Worm (Caenorhabditis elegans) whole organism, L2 larva: Measurements from ENCODE around the gene fbxa-24.

ENCODE experiments used
- C34F6.9 ChIP-seq: fragments of 150-350 bp; optimal IDR thresholded peaks from 2 replicates; lab custom pipeline; 2014; ENCODE audit warnings: missing biosample characterization, missing genetic modification characterization
- F13H6.1 ChIP-seq: sonication (generic microtip); optimal IDR thresholded peaks from 2 replicates; lab custom pipeline; 2016; ENCODE audit warnings: missing genetic modification characterization, missing compliant biosample characterization
- R02D3.7 ChIP-seq: fragments of 150-350 bp; optimal IDR thresholded peaks from 2 replicates; lab custom pipeline; 2014; ENCODE audit warnings: missing biosample characterization, missing genetic modification characterization
- Y55F3AM.14 ChIP-seq: fragments of 200-800 bp; sonication (Bioruptor generic); optimal IDR thresholded peaks from 2 replicates; lab custom pipeline; 2018; ENCODE audit warnings: mild to moderate bottlenecking, missing genetic modification characterization, missing compliant biosample characterization
- ZK546.5 ChIP-seq: sonication (generic microtip); optimal IDR thresholded peaks from 2 replicates; lab custom pipeline; 2017; ENCODE audit warnings: missing biosample characterization, missing genetic modification characterization
- alr-1 ChIP-seq: fragments of 150-350 bp; optimal IDR thresholded peaks from 2 replicates; lab custom pipeline; 2014; ENCODE audit warnings: missing biosample characterization, missing genetic modification characterization
- aly-2 ChIP-seq: fragments of 150-350 bp; optimal IDR thresholded peaks from 2 replicates; lab custom pipeline; 2014; ENCODE audit warnings: missing biosample characterization, missing genetic modification characterization
- ama-1 ChIP-seq: fragments of 150-350 bp; optimal IDR thresholded peaks from 2 replicates; lab custom pipeline; 2018; ENCODE audit warnings: inconsistent platforms
- blmp-1 ChIP-seq: sonication (generic microtip); optimal IDR thresholded peaks from 2 replicates; lab custom pipeline; 2017; ENCODE audit warnings: missing genetic modification characterization, mild to moderate bottlenecking, missing compliant biosample characterization, antibody characterized with exemption, moderate library complexity; ENCODE audit not compliant: insufficient read depth
- ceh-82 ChIP-seq: fragments of 150-350 bp; optimal IDR thresholded peaks from 2 replicates; lab custom pipeline; 2014; ENCODE audit warnings: missing biosample characterization, missing genetic modification characterization
- crh-2 ChIP-seq: sonication (generic microtip); optimal IDR thresholded peaks from 2 replicates; lab custom pipeline; 2017; ENCODE audit warnings: missing biosample characterization, missing genetic modification characterization
- dmd-4 ChIP-seq: sonication (generic microtip); optimal IDR thresholded peaks from 2 replicates; lab custom pipeline; 2017; ENCODE audit warnings: missing biosample characterization, missing genetic modification characterization
- egl-27 ChIP-seq: sonication (generic microtip); optimal IDR thresholded peaks from 3 replicates; lab custom pipeline; 2017; ENCODE audit warnings: missing biosample characterization, missing genetic modification reagents, missing genetic modification characterization
- elt-1 ChIP-seq: fragments of 150-350 bp; optimal IDR thresholded peaks from 2 replicates; lab custom pipeline; 2014; ENCODE audit warnings: missing biosample characterization, missing genetic modification characterization
- elt-3 ChIP-seq: sonication (generic microtip); optimal IDR thresholded peaks from 2 replicates; lab custom pipeline; 2017; ENCODE audit warnings: missing biosample characterization, missing genetic modification characterization
- fos-1 ChIP-seq: fragments of 150-350 bp; optimal IDR thresholded peaks from 2 replicates; lab custom pipeline; 2014; ENCODE audit warnings: missing biosample characterization, missing genetic modification characterization
- lin-13 ChIP-seq: fragments of 150-350 bp; optimal IDR thresholded peaks from 2 replicates; lab custom pipeline; 2014; ENCODE audit warnings: missing biosample characterization, missing genetic modification reagents, missing genetic modification characterization
- lin-39 ChIP-seq: fragments of 150-350 bp; optimal IDR thresholded peaks from 2 replicates; lab custom pipeline; 2014; ENCODE audit warnings: missing biosample characterization, missing genetic modification reagents, missing genetic modification characterization
- lsy-2 ChIP-seq, 2 experiments: fragments of 150-350 bp in 1 of 2; sonication (generic microtip) in 1 of 2; optimal IDR thresholded peaks; 2 replicates each; lab custom pipeline; 2014 to 2017; ENCODE audit warnings: missing biosample characterization in 2 of 2, missing genetic modification characterization in 2 of 2
- mab-5 ChIP-seq: fragments of 150-350 bp; optimal IDR thresholded peaks from 2 replicates; lab custom pipeline; 2014; ENCODE audit warnings: missing biosample characterization, missing genetic modification characterization
- mbf-1 ChIP-seq: sonication (generic microtip); optimal IDR thresholded peaks from 2 replicates; lab custom pipeline; 2017; ENCODE audit warnings: missing biosample characterization, missing genetic modification characterization
- mdl-1 ChIP-seq, 2 experiments: fragments of 150-350 bp in 1 of 2; sonication (generic microtip) in 1 of 2; optimal IDR thresholded peaks; 2 replicates each; lab custom pipeline; 2017; ENCODE audit warnings: missing biosample characterization in 2 of 2, missing genetic modification characterization in 2 of 2
- nhr-10 ChIP-seq: sonication (generic microtip); optimal IDR thresholded peaks from 2 replicates; lab custom pipeline; 2017; ENCODE audit warnings: missing biosample characterization, missing genetic modification characterization
- nhr-11 ChIP-seq: fragments of 150-350 bp; optimal IDR thresholded peaks from 2 replicates; lab custom pipeline; 2014; ENCODE audit warnings: missing biosample characterization, missing genetic modification characterization
- nhr-12 ChIP-seq: fragments of 150-350 bp; optimal IDR thresholded peaks from 2 replicates; lab custom pipeline; 2014; ENCODE audit warnings: missing biosample characterization, missing genetic modification characterization
- nhr-129 ChIP-seq: fragments of 150-350 bp; optimal IDR thresholded peaks from 2 replicates; lab custom pipeline; 2014; ENCODE audit warnings: missing biosample characterization, missing genetic modification characterization
- nhr-21 ChIP-seq: fragments of 150-350 bp; optimal IDR thresholded peaks from 2 replicates; lab custom pipeline; 2014; ENCODE audit warnings: missing biosample characterization, missing genetic modification characterization
- nhr-237 ChIP-seq: fragments of 150-350 bp; optimal IDR thresholded peaks from 2 replicates; lab custom pipeline; 2014; ENCODE audit warnings: missing biosample characterization, missing genetic modification characterization
- nhr-25 ChIP-seq: fragments of 150-350 bp; sonication (generic microtip); optimal IDR thresholded peaks from 3 replicates; lab custom pipeline; 2014; ENCODE audit warnings: missing biosample characterization, missing genetic modification characterization
- nhr-6 ChIP-seq: fragments of 150-350 bp; optimal IDR thresholded peaks from 2 replicates; lab custom pipeline; 2014; ENCODE audit warnings: missing biosample characterization, missing genetic modification characterization
- sem-4 ChIP-seq: fragments of 150-350 bp; optimal IDR thresholded peaks from 2 replicates; lab custom pipeline; 2014; ENCODE audit warnings: missing biosample characterization, missing genetic modification reagents, missing genetic modification characterization
- skn-1 ChIP-seq: sonication (generic microtip); optimal IDR thresholded peaks from 2 replicates; lab custom pipeline; 2017; ENCODE audit warnings: missing biosample characterization, missing genetic modification characterization
- sma-3 ChIP-seq: sonication (generic microtip); optimal IDR thresholded peaks from 2 replicates; lab custom pipeline; 2016; ENCODE audit warnings: missing genetic modification reagents, missing genetic modification characterization, missing compliant biosample characterization
- sma-9 ChIP-seq, 2 experiments: fragments of 150-350 bp in 1 of 2; sonication (generic microtip) in 1 of 2; optimal IDR thresholded peaks; 2 replicates each; lab custom pipeline; 2014 to 2016; ENCODE audit warnings: missing genetic modification characterization in 2 of 2, mild to moderate bottlenecking in 1 of 2, missing biosample characterization in 1 of 2, missing compliant biosample characterization in 1 of 2, missing genetic modification reagents in 1 of 2, moderate library complexity in 1 of 2
- snpc-4 ChIP-seq: fragments of 150-350 bp; optimal IDR thresholded peaks from 2 replicates; lab custom pipeline; 2014; ENCODE audit warnings: missing biosample characterization, missing genetic modification characterization
- unc-55 ChIP-seq: fragments of 150-350 bp; sonication (generic microtip); optimal IDR thresholded peaks from 3 replicates; lab custom pipeline; 2014; ENCODE audit warnings: missing biosample characterization, missing genetic modification reagents, missing genetic modification characterization
- unc-62 ChIP-seq: fragments of 150-350 bp; optimal IDR thresholded peaks from 2 replicates; lab custom pipeline; 2014; ENCODE audit warnings: missing biosample characterization, missing genetic modification reagents, missing genetic modification characterization
- zag-1 ChIP-seq: fragments of 150-350 bp; optimal IDR thresholded peaks from 2 replicates; lab custom pipeline; 2014; ENCODE audit warnings: missing biosample characterization, missing genetic modification characterization
- ztf-1 ChIP-seq: fragments of 200-800 bp; sonication (Bioruptor generic); conservative IDR thresholded peaks from 2 replicates; pipeline ENCODE4 v1.3.6; 2022; ENCODE audit warnings: missing genetic modification characterization, missing compliant biosample characterization
- ztf-11 ChIP-seq: sonication (generic microtip); optimal IDR thresholded peaks from 2 replicates; lab custom pipeline; 2017; ENCODE audit warnings: missing biosample characterization, missing genetic modification characterization
- ztf-4 ChIP-seq: fragments of 150-350 bp; optimal IDR thresholded peaks from 2 replicates; lab custom pipeline; 2014; ENCODE audit warnings: missing biosample characterization, missing genetic modification characterization

fbxa-24 gene

DNA sequence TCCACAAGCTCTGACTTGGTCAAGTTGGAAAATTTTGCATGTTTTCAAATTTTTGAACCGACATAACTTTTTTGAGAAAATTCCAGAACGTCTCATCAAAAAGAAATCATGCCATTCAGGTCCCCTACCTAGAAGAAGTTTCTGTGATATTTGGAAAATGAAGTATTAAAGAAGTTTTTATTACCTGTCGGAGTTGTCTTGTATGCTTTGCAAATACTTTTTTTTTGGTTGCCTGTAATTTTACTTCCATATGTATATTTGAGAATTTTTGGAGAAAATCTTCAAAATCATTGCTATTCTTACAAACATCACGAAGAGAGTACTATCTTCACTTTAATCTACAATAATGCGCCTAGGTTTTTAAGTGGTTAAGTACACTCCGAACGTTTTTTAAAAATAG is 34.3 kb downstream of the fbxa-24 start, which contains the start of gene nhr-72:
TSS of gene nhr-72 (minus strand) at position 101 of the 400 bp plus-strand sequence.
- TF ChIP-seq sem-4: no peak
- TF ChIP-seq skn-1 (tag; lab: Kevin White, UChicago): no peak
- TF ChIP-seq sma-9 (GFP tag; optimal IDR thresholded peaks at IDR 0.05; lab: Kevin White, UChicago): no peak
- no peak for TF ChIP-seq sma-9 (tag; optimal IDR thresholded peaks at IDR 0.05; lab: Kevin White, UChicago)
- TF ChIP-seq lsy-2 (tag; optimal IDR thresholded peaks at IDR 0.05; lab: Kevin White, UChicago): no peak
- TF ChIP-seq R02D3.7 (tag; lab: Kevin White, UChicago): no peak
- TF ChIP-seq snpc-4: no peak
- no peak for TF ChIP-seq nhr-129
- TF ChIP-seq F13H6.1 (tag; lab: Kevin White, UChicago): no peak
- TF ChIP-seq mdl-1 (tag; optimal IDR thresholded peaks at IDR 0.05; lab: Kevin White, UChicago): no peak
- TF ChIP-seq elt-3 (tag; lab: Kevin White, UChicago): no peak
- TF ChIP-seq ceh-82: no peak
- TF ChIP-seq ZK546.5: no peak
- TF ChIP-seq mab-5 (tag; lab: Kevin White, UChicago): no peak
- TF ChIP-seq nhr-10 (tag; lab: Kevin White, UChicago): no peak

DNA sequence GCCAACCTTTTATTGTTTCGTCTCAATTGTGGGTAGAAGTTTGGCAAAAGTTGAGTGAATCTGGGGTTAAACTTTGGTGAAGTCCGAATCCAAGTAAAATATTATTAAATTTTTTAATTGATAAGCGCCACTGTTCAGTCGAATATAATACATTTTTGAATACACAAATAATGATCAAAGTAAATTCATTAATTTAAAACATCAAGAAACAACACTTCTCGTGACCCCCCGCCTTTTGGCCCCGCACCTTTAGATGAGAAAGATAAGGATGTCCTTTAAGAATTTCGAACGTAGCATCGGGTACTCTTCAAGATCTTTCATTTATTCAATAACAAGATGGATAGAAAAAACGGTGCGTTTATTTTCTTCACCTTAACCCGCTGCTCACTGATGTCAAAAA is 36.3 kb downstream of the fbxa-24 start, which contains the start of gene nhr-257:
TSS of gene nhr-257 (plus strand) at position 301 of the 400 bp plus-strand sequence.
- TF ChIP-seq fos-1 (tag; lab: Kevin White, UChicago): no peak
- no peak for TF ChIP-seq unc-55 (GFP tag; lab: Kevin White, UChicago)
- TF ChIP-seq ztf-11: no peak
- no peak for TF ChIP-seq nhr-12 (tag; lab: Kevin White, UChicago)

DNA sequence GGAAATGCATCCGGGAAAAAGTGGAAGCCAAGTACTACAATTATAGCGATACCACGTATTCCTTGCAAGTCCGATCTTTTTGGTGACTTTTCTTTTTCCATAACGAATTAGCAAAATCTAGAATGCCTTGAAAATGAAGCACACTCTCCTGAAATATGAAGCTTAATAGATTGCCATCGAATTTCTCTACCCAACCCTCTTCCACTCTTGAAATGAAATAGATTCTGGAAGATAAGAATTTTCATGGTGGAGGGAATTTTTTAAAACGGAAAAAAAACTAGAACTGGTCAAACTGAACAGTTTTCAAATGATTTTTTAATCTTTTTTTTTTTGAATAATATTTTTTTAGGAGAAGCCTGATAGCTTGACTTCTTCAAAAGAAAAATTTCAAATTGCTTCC is 44.5 kb downstream of the fbxa-24 start, which contains the start of gene oac-11:
TSS of gene oac-11 (minus strand) at position 101 of the 400 bp plus-strand sequence.
- TF ChIP-seq nhr-11 (tag; lab: Kevin White, UChicago) (no peak), nhr-129 (no peak), C34F6.9 (tag; lab: Kevin White, UChicago) (no peak), alr-1 (tag; lab: Kevin White, UChicago) (no peak), mbf-1 (tag; lab: Kevin White, UChicago) (no peak), snpc-4 (no peak), zag-1 (no peak), lin-39 (tag; lab: Kevin White, UChicago) (no peak), nhr-237 (no peak), nhr-6 (tag; lab: Kevin White, UChicago) (no peak), nhr-25 (tag; lab: Kevin White, UChicago) (no peak), sem-4 (no peak), R02D3.7 (tag; lab: Kevin White, UChicago) (no peak), nhr-21 (tag; lab: Kevin White, UChicago) (no peak), egl-27 (tag; lab: Kevin White, UChicago) (no peak), ama-1 (lab: Kevin White, UChicago) (no peak), mab-5 (tag; lab: Kevin White, UChicago) (no peak), nhr-12 (tag; lab: Kevin White, UChicago) (no peak), sma-3 (GFP tag; lab: Kevin White, UChicago) (no peak)

DNA sequence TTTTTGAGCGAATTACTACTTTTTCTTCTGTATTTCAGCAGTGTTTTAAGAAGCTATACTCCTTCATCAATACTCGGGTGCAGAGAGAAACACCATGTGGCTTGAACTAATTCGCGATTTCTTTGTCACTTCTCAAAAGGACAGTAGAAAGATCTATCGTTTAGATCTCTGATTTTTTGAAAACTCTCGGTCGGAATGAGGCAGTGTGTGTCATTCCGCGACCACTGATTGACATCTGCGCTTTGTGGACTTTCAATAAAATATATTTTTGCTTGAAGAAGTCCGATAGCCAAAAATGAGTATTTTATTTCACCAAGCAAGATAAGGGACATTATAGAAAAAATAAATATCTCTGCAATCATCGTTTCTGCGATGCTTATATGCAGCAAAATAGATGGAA is 45.7 kb downstream of the fbxa-24 start:
- TF ChIP-seq lsy-2 (tag; optimal IDR thresholded peaks at IDR 0.05; lab: Kevin White, UChicago): no peak
- peak; percentile 76 for TF ChIP-seq elt-1
- TF ChIP-seq, all 48 proteins: peak for 1

- TF ChIP-seq skn-1 (tag; lab: Kevin White, UChicago) (no peak), mdl-1 (tag; optimal IDR thresholded peaks at IDR 0.05; lab: Kevin White, UChicago) (no peak), C34F6.9 (tag; lab: Kevin White, UChicago) (no peak), F13H6.1 (tag; lab: Kevin White, UChicago) (no peak), unc-62 (GFP tag; lab: Kevin White, UChicago) (no peak), blmp-1 (tag; lab: Kevin White, UChicago) (no peak), ztf-1 (GFP tag; lab: Robert Waterston, UW) (no peak), dmd-4 (tag; lab: Kevin White, UChicago) (no peak), lin-13 (GFP tag; lab: Kevin White, UChicago) (no peak), lsy-2 (tag; optimal IDR thresholded peaks at IDR 0.05; lab: Kevin White, UChicago) (no peak), ztf-4 (no peak), aly-2 (tag; lab: Kevin White, UChicago) (no peak), mab-5 (tag; lab: Kevin White, UChicago) (no peak), Y55F3AM.14 (GFP tag; lab: Kevin White, UChicago) (no peak), crh-2 (tag; lab: Kevin White, UChicago) (no peak), R02D3.7 (tag; lab: Kevin White, UChicago) (no peak)
These were observed 48.3 kb downstream of the fbxa-24 start, which contains the start of gene nhr-261 for ce11 chrII:3864652-3865051. Gene nhr-261, minus strand, starts transcription at chrII:3864752.
